Fruit fly (Drosophila melanogaster): ENCODE data around the gene Sec5.

Sec5 gene

DNA sequence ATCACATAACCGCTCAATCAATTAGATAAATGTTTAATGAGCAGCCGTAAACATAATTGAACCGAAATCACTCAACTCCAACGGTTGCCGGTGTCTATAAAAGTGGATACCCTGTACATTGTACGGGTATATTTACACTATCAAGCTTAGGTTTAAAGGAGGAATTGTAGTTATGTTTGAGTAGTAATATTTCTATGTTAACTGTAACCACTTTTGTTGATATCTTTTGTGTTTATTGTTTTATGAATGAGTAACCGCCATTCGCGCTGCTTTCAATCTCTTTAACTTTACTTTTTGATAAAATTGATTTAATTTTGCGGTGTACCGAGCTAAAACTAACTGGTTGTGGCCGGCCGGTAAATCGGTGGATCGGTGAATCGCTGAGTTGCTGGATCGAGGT lies 24.9 kb downstream of the Sec5 start (continued):
- TF ChIP-seq fd59A (GFP tag; optimal IDR thresholded peaks at IDR 0.05), result no peak
- no peak for TF ChIP-seq Ets96B (tag; optimal IDR thresholded peaks at IDR 0.05)
- TF ChIP-seq dsx (GFP tag; optimal IDR thresholded peaks at IDR 0.05; ENCODE audit: poor library complexity, severe bottlenecking), result no peak
- no peak for TF ChIP-seq CG10631 (GFP tag; optimal IDR thresholded peaks at IDR 0.05)
- TF ChIP-seq Eip75B (GFP tag; optimal IDR thresholded peaks at IDR 0.05), result no peak
- TF ChIP-seq topi (GFP tag; optimal IDR thresholded peaks at IDR 0.05), result peak; percentile 0
- no peak for TF ChIP-seq CG10669 (GFP tag; optimal IDR thresholded peaks at IDR 0.05)
- TF ChIP-seq acj6 (GFP tag; optimal IDR thresholded peaks at IDR 0.05), result no peak
- no peak for TF ChIP-seq CG7368 (GFP tag; optimal IDR thresholded peaks at IDR 0.05)
- no peak for TF ChIP-seq CG6808 (GFP tag; optimal IDR thresholded peaks at IDR 0.05)
- TF ChIP-seq CG6163 (GFP tag; IDR thresholded peaks at IDR 0.05), result peak; percentile 48; the same call in 2 of the 3 replicates
- peak; percentile 53; the same call in 1 of the 2 replicates for TF ChIP-seq Gug (GFP tag; IDR thresholded peaks at IDR 0.05)
- peak; percentile 78 for TF ChIP-seq CG6276 (GFP tag; optimal IDR thresholded peaks at IDR 0.05)
- TF ChIP-seq CG4318 (GFP tag; optimal IDR thresholded peaks at IDR 0.05), result peak; percentile 55
- no peak for TF ChIP-seq CG8632 (GFP tag; optimal IDR thresholded peaks at IDR 0.05)
- TF ChIP-seq fkh (GFP tag; optimal IDR thresholded peaks at IDR 0.05), result no peak
- no peak for TF ChIP-seq esn (GFP tag; optimal IDR thresholded peaks at IDR 0.05)
- TF ChIP-seq cyc (GFP tag; optimal IDR thresholded peaks at IDR 0.05), result no peak
- peak; percentile 50 for TF ChIP-seq CG11294 (GFP tag; IDR thresholded peaks at IDR 0.05)
- TF ChIP-seq spab (GFP tag; optimal IDR thresholded peaks at IDR 0.05), result no peak
- no peak for TF ChIP-seq Hr38 (GFP tag; optimal IDR thresholded peaks at IDR 0.05)
- peak; percentile 86 for TF ChIP-seq CG15336 (GFP tag; IDR thresholded peaks at IDR 0.05)
- TF ChIP-seq net (GFP tag; optimal IDR thresholded peaks at IDR 0.05), result peak; percentile 26
- peak; percentile 85 for TF ChIP-seq eg (GFP tag; IDR thresholded peaks at IDR 0.05)
- no peak for TF ChIP-seq ss (GFP tag; optimal IDR thresholded peaks at IDR 0.05)
- peak; percentile 39 for TF ChIP-seq CG11762 (GFP tag; optimal IDR thresholded peaks at IDR 0.05; ENCODE audit: insufficient read depth)
- TF ChIP-seq Blimp-1 (GFP tag; optimal IDR thresholded peaks at IDR 0.05), result no peak
- no peak for TF ChIP-seq svp (GFP tag)
- TF ChIP-seq Sox14 (GFP tag; optimal IDR thresholded peaks at IDR 0.05), result no peak
- TF ChIP-seq Sox102F (GFP tag; optimal IDR thresholded peaks at IDR 0.05), result no peak
- TF ChIP-seq CG9139 (GFP tag; optimal IDR thresholded peaks at IDR 0.05), result no peak
- no peak for TF ChIP-seq Met (GFP tag; optimal IDR thresholded peaks at IDR 0.05)
- no peak for TF ChIP-seq CG3032 (tag; optimal IDR thresholded peaks at IDR 0.05)
- TF ChIP-seq Smox (GFP tag; optimal IDR thresholded peaks at IDR 0.05), result no peak
- peak; percentile 17 for TF ChIP-seq Lpt (GFP tag; optimal IDR thresholded peaks at IDR 0.05)
- peak; percentile 13 for TF ChIP-seq CG3919 (GFP tag; optimal IDR thresholded peaks at IDR 0.05)
- no peak for TF ChIP-seq CG11902 (GFP tag; optimal IDR thresholded peaks at IDR 0.05)

DNA sequence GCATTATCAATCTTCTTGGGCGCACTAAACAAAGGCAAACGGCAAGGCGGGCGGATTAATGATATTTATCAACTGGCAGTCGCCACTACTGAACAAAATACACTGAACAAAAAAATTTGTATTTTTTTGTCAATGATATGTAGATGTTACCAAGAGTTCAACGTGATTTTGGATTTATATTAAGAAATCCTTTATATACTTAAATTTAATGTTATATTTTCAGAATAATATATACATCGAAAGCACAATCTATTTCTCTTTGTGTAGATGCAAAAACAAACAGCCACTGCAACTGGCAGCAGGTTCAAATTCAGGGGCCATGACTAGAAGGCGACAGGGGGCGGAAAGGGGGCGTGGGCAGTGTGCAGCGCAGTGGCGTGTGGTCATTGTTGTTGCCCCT lies 25.6 kb downstream of the Sec5 start:
- TF ChIP-seq CG7368 (GFP tag; optimal IDR thresholded peaks at IDR 0.05) (no peak), CG6792 (GFP tag; optimal IDR thresholded peaks at IDR 0.05) (peak; percentile 28), net (GFP tag; optimal IDR thresholded peaks at IDR 0.05) (peak; percentile 61), OdsH (GFP tag; optimal IDR thresholded peaks at IDR 0.05) (peak; percentile 59), fd59A (GFP tag; optimal IDR thresholded peaks at IDR 0.05) (peak; percentile 28), achi (GFP tag; optimal IDR thresholded peaks at IDR 0.05) (peak; percentile 61), salr (GFP tag; optimal IDR thresholded peaks at IDR 0.05) (peak in 1 of 2 experiments; percentile 62), CG32006 (GFP tag; optimal IDR thresholded peaks at IDR 0.05) (peak; percentile 83), CG1621 (tag; optimal IDR thresholded peaks at IDR 0.05) (no peak), CG16779 (tag; optimal IDR thresholded peaks at IDR 0.05) (peak; percentile 10), Eip93F (GFP tag; optimal IDR thresholded peaks at IDR 0.05) (no peak), Eip75B (GFP tag; optimal IDR thresholded peaks at IDR 0.05) (no peak), cyc (GFP tag; optimal IDR thresholded peaks at IDR 0.05) (no peak), dsx (GFP tag; optimal IDR thresholded peaks at IDR 0.05; ENCODE audit: poor library complexity, severe bottlenecking) (peak; percentile 47), ss (GFP tag; optimal IDR thresholded peaks at IDR 0.05) (peak in 1 of 2 experiments; percentile 21), Hr39 (GFP tag; optimal IDR thresholded peaks at IDR 0.05) (no peak), CG34406 (GFP tag; optimal IDR thresholded peaks at IDR 0.05) (no peak), CG31627 (GFP tag; optimal IDR thresholded peaks at IDR 0.05) (no peak), Sox14 (GFP tag; optimal IDR thresholded peaks at IDR 0.05) (peak; percentile 11), CG9139 (GFP tag; optimal IDR thresholded peaks at IDR 0.05) (peak; percentile 22), CG11294 (GFP tag; IDR thresholded peaks at IDR 0.05) (peak; percentile 69), fd85E (GFP tag; optimal IDR thresholded peaks at IDR 0.05) (no peak), CG8119 (GFP tag; IDR thresholded peaks at IDR 0.05) (peak; percentile 90), Gug (GFP tag; IDR thresholded peaks at IDR 0.05) (peak; percentile 75), fkh (GFP tag; optimal IDR thresholded peaks at IDR 0.05) (no peak), CG3919 (GFP tag; optimal IDR thresholded peaks at IDR 0.05) (peak; percentile 56), CG8632 (GFP tag; optimal IDR thresholded peaks at IDR 0.05) (peak; percentile 29)
